Worm (Caenorhabditis elegans): Measurements from ENCODE around the gene F52C12.2.

The F52C12.2 gene

ce11 chrIV:1956411-1956810, 3.0 kb downstream of the F52C12.2 start, which contains the start of gene F52C12.6:
Gene F52C12.6 (plus strand): TSS chrIV:1956711.
- TF ChIP-seq aly-2 (tag; optimal IDR thresholded peaks at IDR 0.05) = no peak
- TF ChIP-seq Y55F3AM.14 (GFP tag; optimal IDR thresholded peaks at IDR 0.05) = no peak
- TF ChIP-seq nhr-10 (tag; optimal IDR thresholded peaks at IDR 0.05) = no peak
- TF ChIP-seq C34F6.9 (tag; optimal IDR thresholded peaks at IDR 0.05) = no peak
- TF ChIP-seq mdl-1 (tag; optimal IDR thresholded peaks at IDR 0.05) = no peak
- TF ChIP-seq nhr-129 (tag; optimal IDR thresholded peaks at IDR 0.05) = no peak

DNA sequence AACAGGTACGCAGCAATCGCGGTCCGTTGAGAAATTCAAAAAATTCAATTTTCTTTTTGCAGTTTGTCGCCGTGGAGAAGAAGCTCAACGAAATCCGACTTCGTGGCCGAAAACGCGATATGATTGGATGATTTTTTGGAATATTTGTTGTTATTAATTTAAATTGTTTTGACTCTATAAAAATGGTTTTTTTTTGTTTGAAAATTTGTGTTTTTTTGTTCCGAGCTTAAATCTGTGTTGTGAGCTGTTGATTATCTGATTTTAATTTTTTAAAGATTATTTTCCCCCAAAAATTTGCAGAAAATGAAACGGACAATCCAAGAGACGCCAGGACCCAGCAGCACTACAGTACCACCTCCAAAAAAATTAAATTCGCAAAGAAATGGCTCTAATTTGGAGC, 6.2 kb downstream of the F52C12.2 start, which contains the start of gene tdpo-1:
tdpo-1 (plus strand) TSS at position 301 of the 400 bp plus-strand sequence.
- no peak for TF ChIP-seq dmd-4 (tag; optimal IDR thresholded peaks at IDR 0.05)
- no peak for TF ChIP-seq unc-62 (GFP tag; optimal IDR thresholded peaks at IDR 0.05)
- TF ChIP-seq ama-1 (optimal IDR thresholded peaks at IDR 0.05) = no peak

ce11 chrIV:1963247-1963646, 9.9 kb downstream of the F52C12.2 start, which contains the start of gene ulp-3:
Gene ulp-3 (plus strand): TSS chrIV:1963634.
- TF ChIP-seq fos-1 (tag; optimal IDR thresholded peaks at IDR 0.05) = no peak
- TF ChIP-seq mbf-1 (tag; optimal IDR thresholded peaks at IDR 0.05) = no peak
- TF ChIP-seq nhr-77 (tag; optimal IDR thresholded peaks at IDR 0.05) = no peak
- no peak for TF ChIP-seq crh-2 (tag; optimal IDR thresholded peaks at IDR 0.05)
- no peak for TF ChIP-seq elt-3 (tag; optimal IDR thresholded peaks at IDR 0.05)
- TF ChIP-seq unc-62 (GFP tag; optimal IDR thresholded peaks at IDR 0.05) = no peak
- TF ChIP-seq alr-1 (tag; optimal IDR thresholded peaks at IDR 0.05) = no peak
- TF ChIP-seq zag-1 (tag; optimal IDR thresholded peaks at IDR 0.05) = no peak
- TF ChIP-seq ztf-11 (tag; optimal IDR thresholded peaks at IDR 0.05) = no peak

ce11 chrIV:1964057-1964456, 10.7 kb downstream of the F52C12.2 start:
- no peak for TF ChIP-seq ztf-11 (tag; optimal IDR thresholded peaks at IDR 0.05)
- no peak for TF ChIP-seq nhr-237 (tag; optimal IDR thresholded peaks at IDR 0.05)
- TF ChIP-seq lin-11 (tag; optimal IDR thresholded peaks at IDR 0.05) = no peak
- TF ChIP-seq unc-39 (tag; optimal IDR thresholded peaks at IDR 0.05) = no peak
- TF ChIP-seq unc-55 (GFP tag; optimal IDR thresholded peaks at IDR 0.05) = no peak
- no peak for TF ChIP-seq aly-2 (tag; optimal IDR thresholded peaks at IDR 0.05)
- TF ChIP-seq blmp-1 (tag; optimal IDR thresholded peaks at IDR 0.05; ENCODE audit: insufficient read depth) = no peak
- no peak for TF ChIP-seq ceh-82 (tag; optimal IDR thresholded peaks at IDR 0.05)
- TF ChIP-seq mdl-1 (tag; optimal IDR thresholded peaks at IDR 0.05) = no peak
- TF ChIP-seq ama-1 (optimal IDR thresholded peaks at IDR 0.05) = no peak
- no peak for TF ChIP-seq crh-2 (tag; optimal IDR thresholded peaks at IDR 0.05)
- no peak for TF ChIP-seq alr-1 (tag; optimal IDR thresholded peaks at IDR 0.05)

DNA sequence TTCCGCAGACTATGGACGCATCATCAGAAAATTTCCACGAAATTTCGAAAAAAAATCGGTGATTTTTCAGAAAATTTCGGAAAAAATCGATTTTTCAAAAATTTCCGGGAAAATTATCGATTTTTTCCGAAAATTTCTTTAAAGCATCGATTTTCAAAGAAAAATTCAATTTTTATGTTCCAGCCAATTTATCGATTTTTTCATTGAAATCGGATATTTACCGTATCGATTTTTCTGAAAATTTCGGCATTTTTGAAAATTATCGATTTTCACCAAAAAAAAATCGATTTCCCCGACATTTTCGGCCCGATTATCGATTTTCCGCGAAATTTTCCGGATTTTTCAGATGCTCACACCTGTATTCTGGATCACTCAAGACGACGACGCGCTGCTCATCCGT, 11.8 kb downstream of the F52C12.2 start, which contains the start of gene Y48A5A.1:
Y48A5A.1 (plus strand) TSS at position 347 of the 400 bp plus-strand sequence.
- TF ChIP-seq ztf-11 (tag; optimal IDR thresholded peaks at IDR 0.05) (no peak), mdl-1 (tag; optimal IDR thresholded peaks at IDR 0.05) (no peak), aly-2 (tag; optimal IDR thresholded peaks at IDR 0.05) (no peak), unc-55 (GFP tag; optimal IDR thresholded peaks at IDR 0.05) (no peak), sem-4 (tag; optimal IDR thresholded peaks at IDR 0.05) (no peak), nhr-12 (tag; optimal IDR thresholded peaks at IDR 0.05) (no peak), lin-13 (GFP tag; optimal IDR thresholded peaks at IDR 0.05) (no peak), ceh-16 (tag; optimal IDR thresholded peaks at IDR 0.05) (no peak), lsy-2 (tag; optimal IDR thresholded peaks at IDR 0.05) (no peak), skn-1 (tag; optimal IDR thresholded peaks at IDR 0.05) (no peak), dmd-4 (tag; optimal IDR thresholded peaks at IDR 0.05) (no peak), elt-1 (tag; optimal IDR thresholded peaks at IDR 0.05) (no peak), mab-5 (tag; optimal IDR thresholded peaks at IDR 0.05) (no peak), lin-39 (tag; optimal IDR thresholded peaks at IDR 0.05) (no peak), F13H6.1 (tag; optimal IDR thresholded peaks at IDR 0.05) (no peak)

- no peak for TF ChIP-seq unc-62 (GFP tag; optimal IDR thresholded peaks at IDR 0.05)
- no peak for TF ChIP-seq sma-9 (GFP tag; optimal IDR thresholded peaks at IDR 0.05)
- TF ChIP-seq sma-9 (tag; optimal IDR thresholded peaks at IDR 0.05) = no peak
- TF ChIP-seq nhr-237 (tag; optimal IDR thresholded peaks at IDR 0.05) = no peak
- no peak for TF ChIP-seq F13H6.1 (tag; optimal IDR thresholded peaks at IDR 0.05)
- TF ChIP-seq nhr-23 (tag; optimal IDR thresholded peaks at IDR 0.05) = no peak
- no peak for TF ChIP-seq egl-27 (tag; optimal IDR thresholded peaks at IDR 0.05)
- no peak for TF ChIP-seq elt-3 (tag; optimal IDR thresholded peaks at IDR 0.05)
- TF ChIP-seq zag-1 (tag; optimal IDR thresholded peaks at IDR 0.05) = no peak
- no peak for TF ChIP-seq ztf-1 (GFP tag; conservative IDR thresholded peaks at IDR 0.05)
- no peak for TF ChIP-seq ama-1 (optimal IDR thresholded peaks at IDR 0.05)
- no peak for TF ChIP-seq alr-1 (tag; optimal IDR thresholded peaks at IDR 0.05)
- TF ChIP-seq nhr-11 (tag; optimal IDR thresholded peaks at IDR 0.05) = no peak
- no peak for TF ChIP-seq mab-5 (tag; optimal IDR thresholded peaks at IDR 0.05)
- TF ChIP-seq lsy-2 (tag; optimal IDR thresholded peaks at IDR 0.05) = no peak
- TF ChIP-seq sma-3 (GFP tag; optimal IDR thresholded peaks at IDR 0.05) = no peak
- no peak for TF ChIP-seq nhr-6 (tag; optimal IDR thresholded peaks at IDR 0.05)
- no peak for TF ChIP-seq snpc-4 (tag; optimal IDR thresholded peaks at IDR 0.05)
- TF ChIP-seq nhr-10 (tag; optimal IDR thresholded peaks at IDR 0.05) = no peak
- TF ChIP-seq ztf-4 (tag; optimal IDR thresholded peaks at IDR 0.05) = no peak
Observed at ce11 chrIV:1969353-1969752, 16.0 kb downstream of the F52C12.2 start, which contains the start of gene Y48A5A.3. Gene Y48A5A.3 (plus strand): TSS chrIV:1969737.
